Worm (Caenorhabditis elegans): ENCODE results near the gene ZK688.9.
A peak's percentile ranks its signal among the peaks of the same experiment; 100 is the strongest.

The ZK688.9 gene

DNA sequence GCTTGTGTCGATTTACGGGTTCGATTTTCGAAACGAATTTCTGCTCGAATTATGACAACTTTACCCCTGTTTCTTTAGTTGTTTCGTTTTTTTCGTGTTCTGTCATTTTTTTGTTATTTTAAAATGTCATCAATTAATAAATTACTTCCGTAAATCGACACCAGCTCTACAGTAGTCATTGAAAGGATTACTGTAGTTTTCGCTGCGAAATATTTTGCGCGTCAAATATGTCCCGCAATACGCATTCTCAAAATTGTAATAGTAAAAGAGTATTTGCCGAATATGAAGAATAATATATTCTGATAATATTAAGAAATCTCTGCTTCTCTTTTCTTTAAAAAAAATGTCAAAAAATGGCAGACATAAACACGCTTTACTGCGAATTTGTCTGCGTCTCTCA is 10.4 kb upstream of the ZK688.9 start (continued):
- TF ChIP-seq akir-1 (GFP tag; optimal IDR thresholded peaks at IDR 0.05) (no peak), ceh-91 (GFP tag; IDR thresholded peaks at IDR 0.05) (peak; percentile 55; the same call in 1 of the 2 replicates), repo-1 (tag; optimal IDR thresholded peaks at IDR 0.05) (no peak), nfya-1 (tag; optimal IDR thresholded peaks at IDR 0.05; ENCODE audit: borderline replicate concordance, insufficient read depth) (no peak), him-1 (tag; optimal IDR thresholded peaks at IDR 0.05) (no peak), F10E7.11 (tag; optimal IDR thresholded peaks at IDR 0.05) (no peak), lin-35 (GFP tag; optimal IDR thresholded peaks at IDR 0.05) (no peak), die-1 (tag; optimal IDR thresholded peaks at IDR 0.05) (no peak), F33H1.4 (GFP tag; IDR thresholded peaks at IDR 0.05) (0 out of 2 replicates have a peak, but pooled peaks have one; percentile 14), ama-1 (optimal IDR thresholded peaks at IDR 0.05) (no peak), ama-1 (GFP tag; optimal IDR thresholded peaks at IDR 0.05) (no peak), zim-3 (tag; optimal IDR thresholded peaks at IDR 0.05) (no peak), dpl-1 (GFP tag; optimal IDR thresholded peaks at IDR 0.05) (no peak), bed-2 (GFP tag; IDR thresholded peaks at IDR 0.05) (no peak), unc-62 (GFP tag; optimal IDR thresholded peaks at IDR 0.05) (no peak), ceh-27 (GFP tag; optimal IDR thresholded peaks at IDR 0.05) (no peak), hmg-1.2 (GFP tag; IDR thresholded peaks at IDR 0.05) (peak; percentile 43; the same call in 1 of the 2 replicates)

- TF ChIP-seq chd-7 (tag; optimal IDR thresholded peaks at IDR 0.05) (no peak), egl-18 (GFP tag; IDR thresholded peaks at IDR 0.05) (no peak), gei-17 (GFP tag; optimal IDR thresholded peaks at IDR 0.05) (no peak), K11D2.4 (GFP tag; IDR thresholded peaks at IDR 0.05) (no peak), nhr-179 (tag; optimal IDR thresholded peaks at IDR 0.05) (no peak), ztf-26 (tag; optimal IDR thresholded peaks at IDR 0.05) (no peak), mxl-1 (tag; optimal IDR thresholded peaks at IDR 0.05) (no peak), pha-4 (tag; optimal IDR thresholded peaks at IDR 0.05) (no peak), Y53G8AR.9 (GFP tag; conservative IDR thresholded peaks at IDR 0.05) (no peak), F10E7.11 (tag; optimal IDR thresholded peaks at IDR 0.05) (no peak)
Measured at ce11 chrIII:7892333-7892732, 9.5 kb upstream of the ZK688.9 start.

DNA sequence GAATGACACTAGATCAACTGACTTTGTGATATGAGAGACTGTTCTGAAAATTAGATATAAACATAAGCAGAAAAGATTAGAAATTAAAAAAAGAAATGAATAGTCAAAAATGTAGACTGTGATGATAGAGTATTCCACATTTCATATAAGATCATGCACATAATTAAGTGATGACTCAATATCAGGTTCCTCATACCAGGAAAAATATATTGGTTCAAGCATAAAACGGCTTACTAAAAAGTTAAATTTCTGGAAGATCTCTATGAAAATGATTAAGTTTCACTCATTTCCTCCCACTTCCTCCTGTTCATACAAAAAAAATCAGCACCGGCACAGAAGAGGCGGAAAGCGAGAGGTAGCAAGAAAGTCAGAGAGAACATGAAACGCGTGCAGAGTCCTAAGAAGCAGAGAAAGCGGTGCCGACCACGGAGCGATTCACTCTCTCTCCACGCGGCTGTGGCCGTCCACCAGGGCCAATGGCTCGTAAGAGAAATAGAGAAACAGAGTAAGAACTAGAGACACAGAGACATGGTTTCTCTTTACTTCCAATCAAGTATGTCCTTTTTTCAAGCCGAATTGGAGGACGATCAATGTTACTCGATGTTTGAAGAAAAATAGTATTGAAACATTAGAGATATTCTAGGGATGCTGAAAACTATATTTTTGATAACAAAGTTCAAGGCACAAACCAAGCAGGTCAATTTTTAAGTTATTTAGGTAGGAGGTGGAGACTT is 8.9 kb upstream of the ZK688.9 start, which contains the start of the genes ZK688.5 and fahd-1:
ZK688.5 (minus strand) TSS at position 51 of the 734 bp plus-strand sequence.
fahd-1 (plus strand) TSS at position 684 of the 734 bp plus-strand sequence.
- TF ChIP-seq Y53G8AR.9 (GFP tag; conservative IDR thresholded peaks at IDR 0.05) (peak; percentile 56; the same call in 1 of the 2 replicates), mcd-1 (GFP tag; IDR thresholded peaks at IDR 0.05) (no peak; the same call in 1 of the 2 replicates), tbp1 (GFP tag; optimal IDR thresholded peaks at IDR 0.05) (peak; percentile 45), ztf-3 (GFP tag; optimal IDR thresholded peaks at IDR 0.05) (no peak), lin-54 (GFP tag; optimal IDR thresholded peaks at IDR 0.05) (peak; percentile 7), ztf-28 (GFP tag; IDR thresholded peaks at IDR 0.05) (no peak), akir-1 (GFP tag; optimal IDR thresholded peaks at IDR 0.05) (no peak), nfyb-1 (GFP tag; IDR thresholded peaks at IDR 0.05) (peak; percentile 66; the same call in 1 of the 2 replicates), bed-2 (GFP tag; IDR thresholded peaks at IDR 0.05) (no peak), die-1 (tag; optimal IDR thresholded peaks at IDR 0.05) (no peak), unc-62 (GFP tag; optimal IDR thresholded peaks at IDR 0.05) (peak; percentile 23), lag-1 (GFP tag; IDR thresholded peaks at IDR 0.05) (no peak), ceh-91 (GFP tag; IDR thresholded peaks at IDR 0.05) (no peak), F49E8.2 (tag; optimal IDR thresholded peaks at IDR 0.05; ENCODE audit: insufficient read depth) (no peak), ama-1 (optimal IDR thresholded peaks at IDR 0.05) (no peak), ama-1 (GFP tag; optimal IDR thresholded peaks at IDR 0.05) (no peak), K11D2.4 (GFP tag; IDR thresholded peaks at IDR 0.05) (0 out of 2 replicates have a peak, but pooled peaks have one; percentile 10), madf-10 (tag; optimal IDR thresholded peaks at IDR 0.05) (peak; percentile 14), K12H6.12 (tag; optimal IDR thresholded peaks at IDR 0.05) (peak; percentile 34), chd-7 (tag; optimal IDR thresholded peaks at IDR 0.05) (peak; percentile 29), F55B11.4 (tag; optimal IDR thresholded peaks at IDR 0.05; ENCODE audit: borderline replicate concordance, insufficient read depth) (no peak), cebp-1 (GFP tag; IDR thresholded peaks at IDR 0.05) (no peak), cebp-1 (tag; optimal IDR thresholded peaks at IDR 0.05) (peak; percentile 75), C06A6.2 (GFP tag; conservative IDR thresholded peaks at IDR 0.05) (0 out of 2 replicates have a peak, but pooled peaks have one; percentile 35), lsy-27 (tag; optimal IDR thresholded peaks at IDR 0.05; ENCODE audit: borderline replicate concordance, insufficient read depth) (peak; percentile 71), lin-40 (tag; optimal IDR thresholded peaks at IDR 0.05) (peak; percentile 69), ceh-27 (GFP tag; optimal IDR thresholded peaks at IDR 0.05) (peak; percentile 44), sdz-38 (tag; optimal IDR thresholded peaks at IDR 0.05) (no peak)

Measured in whole organism, young adult.